Worm (Caenorhabditis elegans) whole organism, late embryonic: ENCODE results near the gene R12B2.3.

Source experiments
- Y22D7AL.16 ChIP-seq: sonication (generic microtip); optimal IDR thresholded peaks from 2 replicates; lab custom pipeline; 2016; ENCODE audit warnings: missing genetic modification characterization, missing compliant biosample characterization
- ama-1 ChIP-seq: fragments of 150-350 bp; optimal IDR thresholded peaks from 2 replicates; lab custom pipeline; 2014
- eyg-1 ChIP-seq: sonication (generic microtip); optimal IDR thresholded peaks from 2 replicates; lab custom pipeline; 2016; ENCODE audit warnings: missing genotype, missing genetic modification characterization, missing compliant biosample characterization
- odd-2 ChIP-seq: sonication (generic microtip); optimal IDR thresholded peaks from 2 replicates; lab custom pipeline; 2017; ENCODE audit warnings: antibody characterized with exemption, mild to moderate bottlenecking, missing genetic modification characterization, missing compliant biosample characterization
- pag-3 ChIP-seq: sonication (generic microtip); optimal IDR thresholded peaks from 2 replicates; lab custom pipeline; 2016; ENCODE audit warnings: missing compliant biosample characterization, missing genetic modification characterization, borderline replicate concordance
- pha-4 ChIP-seq: fragments of 150-350 bp; optimal IDR thresholded peaks from 2 replicates; lab custom pipeline; 2018; ENCODE audit warnings: missing biosample characterization, missing genetic modification reagents, missing genetic modification characterization
- pqm-1 ChIP-seq: sonication (generic microtip); optimal IDR thresholded peaks from 2 replicates; lab custom pipeline; 2016; ENCODE audit warnings: missing genetic modification characterization, missing compliant biosample characterization
- tbx-2 ChIP-seq: sonication (generic microtip); optimal IDR thresholded peaks from 2 replicates; lab custom pipeline; 2016; ENCODE audit warnings: missing genetic modification characterization, missing compliant biosample characterization
- unc-55 ChIP-seq: sonication (generic microtip); optimal IDR thresholded peaks from 2 replicates; lab custom pipeline; 2017; ENCODE audit warnings: missing biosample characterization, missing genetic modification reagents, missing genetic modification characterization

ce11 chrIII:5811957-5812356 is 6.6 kb downstream of the R12B2.3 start:
- TF ChIP-seq pha-4 (tag; lab: Kevin White, UChicago) (no peak), ama-1 (lab: Kevin White, UChicago) (no peak), tbx-2 (tag; lab: Kevin White, UChicago) (no peak), eyg-1 (tag; lab: Kevin White, UChicago) (no peak), odd-2 (tag; lab: Kevin White, UChicago) (no peak), pag-3 (tag; lab: Kevin White, UChicago) (no peak), unc-55 (no peak), Y22D7AL.16 (tag; lab: Kevin White, UChicago) (no peak), pqm-1 (tag; lab: Kevin White, UChicago) (no peak)
